Fruit fly (Drosophila melanogaster) whole organism, embryonic: ENCODE measurements around the gene CCT3.

Experiments used
- Atf3 ChIP-seq: fragments of 200-800 bp; sonication (Bioruptor generic); optimal IDR thresholded peaks from 3 replicates; lab custom pipeline; 2016; ENCODE audit warnings: missing biosample characterization, missing genetic modification characterization
- Blimp-1 ChIP-seq: fragments of 200-800 bp; sonication (Bioruptor generic); optimal IDR thresholded peaks from 3 replicates; lab custom pipeline; 2018; ENCODE audit warnings: missing biosample characterization, missing genetic modification characterization, mild to moderate bottlenecking, moderate library complexity, missing genetic modification reagents
- CG10979 ChIP-seq: fragments of 200-800 bp; sonication (Bioruptor generic); optimal IDR thresholded peaks from 2 replicates; lab custom pipeline; 2018; ENCODE audit warnings: missing biosample characterization, mild to moderate bottlenecking, missing genetic modification characterization, moderate library complexity
- CG11695 ChIP-seq: fragments of 200-800 bp; sonication (Bioruptor generic); IDR thresholded peaks from 3 replicates; pipeline ENCODE4 v1.3.6; 2022; ENCODE audit warnings: missing biosample characterization, missing genetic modification characterization
- CG1233 ChIP-seq: fragments of 200-800 bp; sonication (Bioruptor generic); optimal IDR thresholded peaks from 4 replicates; lab custom pipeline; 2018; ENCODE audit warnings: missing biosample characterization, mild to moderate bottlenecking, missing genetic modification characterization
- CG1529 ChIP-seq: fragments of 200-800 bp; sonication (Bioruptor generic); optimal IDR thresholded peaks from 3 replicates; lab custom pipeline; 2018; ENCODE audit warnings: missing biosample characterization, missing genetic modification characterization
- CG15479 ChIP-seq: fragments of 200-800 bp; sonication (Bioruptor generic); optimal IDR thresholded peaks from 3 replicates; lab custom pipeline; 2019; ENCODE audit warnings: missing biosample characterization, mild to moderate bottlenecking, missing genetic modification characterization, moderate library complexity
- CG15514 ChIP-seq: fragments of 200-800 bp; sonication (Bioruptor generic); optimal IDR thresholded peaks from 3 replicates; lab custom pipeline; 2017; ENCODE audit warnings: missing biosample characterization, missing genetic modification characterization, mild to moderate bottlenecking, moderate library complexity, missing genetic modification reagents
- CG15696 ChIP-seq: fragments of 200-800 bp; sonication (Bioruptor generic); optimal IDR thresholded peaks from 2 replicates; lab custom pipeline; 2019; ENCODE audit warnings: missing biosample characterization, mild to moderate bottlenecking, missing genetic modification characterization, moderate library complexity
- CG17186 ChIP-seq: fragments of 200-800 bp; sonication (Bioruptor generic); optimal IDR thresholded peaks from 3 replicates; lab custom pipeline; 2017; ENCODE audit warnings: missing biosample characterization, missing genetic modification reagents, missing genetic modification characterization
- CG17802 ChIP-seq: fragments of 200-800 bp; sonication (Bioruptor generic); optimal IDR thresholded peaks from 2 replicates; lab custom pipeline; 2018; ENCODE audit warnings: missing biosample characterization, mild to moderate bottlenecking, missing genetic modification characterization, moderate library complexity
- CG30020 ChIP-seq: fragments of 200-800 bp; optimal IDR thresholded peaks from 2 replicates; lab custom pipeline; 2019; ENCODE audit warnings: missing biosample characterization, mild to moderate bottlenecking, missing genetic modification characterization, moderate library complexity
- CG30431 ChIP-seq: fragments of 200-800 bp; sonication (Bioruptor generic); optimal IDR thresholded peaks from 2 replicates; lab custom pipeline; 2017; ENCODE audit warnings: missing biosample characterization, missing genetic modification characterization
- CG3838 ChIP-seq: fragments of 200-800 bp; sonication (Bioruptor generic); optimal IDR thresholded peaks from 3 replicates; lab custom pipeline; 2016; ENCODE audit warnings: missing biosample characterization, missing genetic modification characterization
- CG4282 ChIP-seq: fragments of 200-800 bp; sonication (Bioruptor generic); optimal IDR thresholded peaks from 2 replicates; lab custom pipeline; 2016; ENCODE audit warnings: missing biosample characterization, missing genetic modification characterization
- CG4404 ChIP-seq: fragments of 200-800 bp; sonication (Bioruptor generic); IDR thresholded peaks from 2 replicates; pipeline ENCODE4 v1.3.6; 2022; ENCODE audit warnings: missing biosample characterization, missing genetic modification characterization
- CG5180 ChIP-seq: fragments of 200-800 bp; sonication (Bioruptor generic); optimal IDR thresholded peaks from 3 replicates; lab custom pipeline; 2017; ENCODE audit warnings: missing biosample characterization, missing genetic modification characterization, mild to moderate bottlenecking, moderate library complexity, missing genetic modification reagents
- CHES-1-like ChIP-seq: fragments of 200-800 bp; sonication (Bioruptor generic); optimal IDR thresholded peaks from 2 replicates; lab custom pipeline; 2016; ENCODE audit warnings: missing biosample characterization, missing genetic modification characterization
- Chrac-16 ChIP-seq: fragments of 200-800 bp; sonication (Bioruptor generic); optimal IDR thresholded peaks from 3 replicates; lab custom pipeline; 2016; ENCODE audit warnings: missing biosample characterization, missing genetic modification characterization
- Dfd ChIP-seq, 2 experiments: fragments of >200 bp; optimal IDR thresholded peaks; 2 replicates each; lab custom pipeline; 2017; ENCODE audit warnings: missing biosample characterization in 2 of 2, missing genetic modification characterization in 2 of 2
- Dll ChIP-seq: fragments of 200-800 bp; sonication (Bioruptor generic); IDR thresholded peaks from 4 replicates; pipeline ENCODE4 v1.3.6; 2022; ENCODE audit warnings: missing biosample characterization, missing genetic modification characterization; ENCODE audit not compliant: partially characterized antibody
- ERR ChIP-seq: fragments of 200-800 bp; sonication (Bioruptor generic); optimal IDR thresholded peaks from 2 replicates; lab custom pipeline; 2016; ENCODE audit warnings: missing biosample characterization, missing genetic modification characterization
- Gug ChIP-seq: fragments of 200-800 bp; sonication (Bioruptor generic); IDR thresholded peaks from 4 replicates; pipeline ENCODE4 v1.3.6; 2022; ENCODE audit warnings: missing biosample characterization, missing genetic modification characterization
- HLH4C ChIP-seq: fragments of 200-800 bp; sonication (Bioruptor generic); IDR thresholded peaks from 3 replicates; pipeline ENCODE4 v1.3.6; 2022; ENCODE audit warnings: missing biosample characterization, missing genetic modification characterization; ENCODE audit not compliant: partially characterized antibody
- Hr39 ChIP-seq: fragments of >200 bp; optimal IDR thresholded peaks from 2 replicates; lab custom pipeline; 2017
- PHDP ChIP-seq: fragments of 200-800 bp; sonication (Bioruptor generic); optimal IDR thresholded peaks from 3 replicates; lab custom pipeline; 2018; ENCODE audit warnings: missing biosample characterization, mild to moderate bottlenecking, missing genetic modification characterization, moderate library complexity
- Rfx ChIP-seq: fragments of 200-800 bp; sonication (Bioruptor generic); IDR thresholded peaks from 2 replicates; pipeline ENCODE4 v1.3.6; 2022; ENCODE audit warnings: missing biosample characterization, missing genetic modification characterization
- Rx ChIP-seq: fragments of 200-800 bp; sonication (Bioruptor generic); IDR thresholded peaks from 2 replicates; pipeline ENCODE4 v1.3.6; 2022; ENCODE audit warnings: missing biosample characterization, missing genetic modification characterization
- Sin3A ChIP-seq: fragments of >200 bp; optimal IDR thresholded peaks from 2 replicates; lab custom pipeline; 2018
- Six4 ChIP-seq: fragments of 200-800 bp; sonication (Bioruptor generic); optimal IDR thresholded peaks from 2 replicates; lab custom pipeline; 2016; ENCODE audit warnings: missing biosample characterization, missing genetic modification characterization
- Sox102F ChIP-seq: fragments of 200-800 bp; sonication (Bioruptor generic); optimal IDR thresholded peaks from 2 replicates; lab custom pipeline; 2018; ENCODE audit warnings: missing biosample characterization, mild to moderate bottlenecking, missing genetic modification characterization, moderate library complexity
- Tbp ChIP-seq: fragments of >200 bp; optimal IDR thresholded peaks from 2 replicates; lab custom pipeline; 2018; ENCODE audit warnings: missing biosample characterization, missing genetic modification characterization
- aop ChIP-seq: fragments of 200-800 bp; sonication (Bioruptor generic); IDR thresholded peaks from 2 replicates; pipeline ENCODE4 v1.3.6; 2022; ENCODE audit warnings: missing biosample characterization, missing genetic modification characterization
- ap ChIP-seq: fragments of 200-800 bp; sonication (Bioruptor generic); IDR thresholded peaks from 2 replicates; pipeline ENCODE4 v1.3.6; 2022; ENCODE audit warnings: missing biosample characterization, missing genetic modification characterization
- ash1 ChIP-seq: fragments of 200-800 bp; sonication (Bioruptor generic); optimal IDR thresholded peaks from 2 replicates; lab custom pipeline; 2018; ENCODE audit warnings: missing biosample characterization, mild to moderate bottlenecking, missing genetic modification characterization
- crp ChIP-seq, 2 experiments: fragments of 200-800 bp; sonication (Bioruptor generic); optimal IDR thresholded peaks; 2 replicates in 1 of 2; 3 replicates in 1 of 2; lab custom pipeline; 2017; ENCODE audit warnings: missing biosample characterization in 2 of 2, missing genetic modification characterization in 2 of 2, mild to moderate bottlenecking in 1 of 2, moderate library complexity in 1 of 2
- cwo ChIP-seq: fragments of 200-800 bp; sonication (Bioruptor generic); optimal IDR thresholded peaks from 3 replicates; lab custom pipeline; 2017; ENCODE audit warnings: missing biosample characterization, missing genetic modification characterization, mild to moderate bottlenecking, moderate library complexity, missing genetic modification reagents
- fd3F ChIP-seq: fragments of 200-800 bp; sonication (Bioruptor generic); optimal IDR thresholded peaks from 2 replicates; lab custom pipeline; 2018; ENCODE audit warnings: missing biosample characterization, mild to moderate bottlenecking, missing genetic modification characterization, moderate library complexity
- mam ChIP-seq: fragments of 200-800 bp; sonication (Bioruptor generic); optimal IDR thresholded peaks from 3 replicates; lab custom pipeline; 2016; ENCODE audit warnings: missing biosample characterization, missing genetic modification characterization
- sc ChIP-seq, 3 experiments: fragments of >200 bp in 2 of 3; fragments of 200-800 bp in 1 of 3; sonication (Bioruptor generic) in 1 of 3; optimal IDR thresholded peaks; 2 replicates in 2 of 3; 3 replicates in 1 of 3; lab custom pipeline; 2017; ENCODE audit warnings: mild to moderate bottlenecking in 1 of 3, missing biosample characterization in 1 of 3, missing genetic modification characterization in 1 of 3, missing genetic modification reagents in 1 of 3
- shn ChIP-seq: fragments of 200-800 bp; sonication (Bioruptor generic); optimal IDR thresholded peaks from 3 replicates; lab custom pipeline; 2016; ENCODE audit warnings: missing biosample characterization, missing genetic modification characterization
- sisA ChIP-seq: fragments of 200-800 bp; sonication (Bioruptor generic); IDR thresholded peaks from 2 replicates; pipeline ENCODE4 v1.3.6; 2022; ENCODE audit warnings: missing biosample characterization, missing genetic modification characterization
- sug ChIP-seq: fragments of 200-800 bp; optimal IDR thresholded peaks from 2 replicates; lab custom pipeline; 2019; ENCODE audit warnings: missing biosample characterization, mild to moderate bottlenecking, missing genetic modification characterization, moderate library complexity
- trem ChIP-seq: fragments of 200-800 bp; optimal IDR thresholded peaks from 3 replicates; lab custom pipeline; 2019; ENCODE audit warnings: missing biosample characterization, mild to moderate bottlenecking, missing genetic modification characterization, moderate library complexity
- vvl ChIP-seq: fragments of 200-800 bp; sonication (Bioruptor generic); IDR thresholded peaks from 2 replicates; pipeline ENCODE4 v1.3.6; 2022; ENCODE audit warnings: missing biosample characterization, missing genetic modification characterization
- z ChIP-seq: fragments of 200-800 bp; sonication (Bioruptor generic); IDR thresholded peaks from 3 replicates; pipeline ENCODE4 v1.3.6; 2022; ENCODE audit warnings: missing biosample characterization, missing genetic modification characterization
- zen2 ChIP-seq: fragments of 200-800 bp; sonication (Bioruptor generic); IDR thresholded peaks from 3 replicates; pipeline ENCODE4 v1.3.6; 2022; ENCODE audit warnings: missing biosample characterization, missing genetic modification characterization; ENCODE audit not compliant: partially characterized antibody

Gene CCT3

DNA sequence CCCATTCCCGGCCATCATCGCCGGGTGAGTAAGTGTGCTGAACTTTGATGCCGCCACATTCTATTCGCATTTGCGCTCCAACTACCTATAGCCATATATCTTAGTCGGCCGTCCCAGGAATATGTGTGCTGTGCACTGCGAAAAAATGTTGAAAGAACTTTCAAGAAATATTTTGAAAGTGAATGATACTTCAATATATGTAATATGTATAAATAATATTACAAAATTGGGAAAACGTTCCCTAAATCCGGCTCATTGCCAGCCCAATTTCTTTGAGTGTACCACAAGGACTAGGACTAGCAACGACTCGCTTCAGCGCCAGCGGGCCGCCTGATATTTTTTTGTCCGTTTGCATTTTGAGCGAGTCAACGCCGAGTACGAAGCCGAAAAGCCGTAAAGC lies 25.8 kb downstream of the CCT3 start (continued):
- no peak for TF ChIP-seq mam (GFP tag; lab: Kevin White, UChicago)
- 0 out of 3 replicates have a peak, but pooled peaks have one; percentile 50 for TF ChIP-seq CG11695 (GFP tag; lab: Robert Waterston, UW)
- no peak for TF ChIP-seq CG1233 (GFP tag; lab: Kevin White, UChicago)
- TF ChIP-seq CG30020 = no peak
- TF ChIP-seq PHDP (tag; lab: Kevin White, UChicago) = no peak
- TF ChIP-seq CG5180 (GFP tag; lab: Kevin White, UChicago) = no peak
- no peak for TF ChIP-seq Dfd (GFP tag; optimal IDR thresholded peaks at IDR 0.05; lab: Kevin White, UChicago)
- no peak for TF ChIP-seq cwo
- no peak for TF ChIP-seq HLH4C (GFP tag; lab: Robert Waterston, UW)
- TF ChIP-seq Tbp (GFP tag; lab: Kevin White, UChicago) = no peak
- no peak for TF ChIP-seq CG17802 (tag; lab: Kevin White, UChicago)
- peak; percentile 24; the same call in 1 of the 2 replicates for TF ChIP-seq CG4404 (GFP tag; lab: Robert Waterston, UW)
- TF ChIP-seq CG15696 (tag; lab: Kevin White, UChicago) = no peak
- no peak for TF ChIP-seq crp (GFP tag; optimal IDR thresholded peaks at IDR 0.05; lab: Kevin White, UChicago)
- no peak for TF ChIP-seq Six4
- TF ChIP-seq ap = no peak
- TF ChIP-seq sisA (GFP tag; lab: Robert Waterston, UW) = peak; percentile 10; the same call in 1 of the 2 replicates
- no peak for TF ChIP-seq Rfx (GFP tag; lab: Robert Waterston, UW)
- no peak for TF ChIP-seq CG4282 (GFP tag; lab: Kevin White, UChicago)
- TF ChIP-seq z (GFP tag; lab: Robert Waterston, UW) = no peak
- no peak for TF ChIP-seq sug (tag; lab: Kevin White, UChicago)
- no peak for TF ChIP-seq sc (optimal IDR thresholded peaks at IDR 0.05; lab: Kevin White, UChicago)
- no peak for TF ChIP-seq sc (GFP tag; optimal IDR thresholded peaks at IDR 0.05; lab: Kevin White, UChicago)
- no peak for TF ChIP-seq CG15514 (GFP tag; lab: Kevin White, UChicago)
- TF ChIP-seq CG10979 (tag; lab: Kevin White, UChicago) = peak; percentile 33
- TF ChIP-seq aop (GFP tag; lab: Robert Waterston, UW) = no peak
- no peak for TF ChIP-seq zen2 (GFP tag; lab: Robert Waterston, UW)
- TF ChIP-seq CG30431 (GFP tag; lab: Kevin White, UChicago) = peak; percentile 16
- TF ChIP-seq Rx (GFP tag; lab: Robert Waterston, UW) = no peak
- TF ChIP-seq CG3838 = no peak
- TF ChIP-seq Sox102F (GFP tag; lab: Kevin White, UChicago) = peak; percentile 18
- no peak for TF ChIP-seq Sin3A (lab: Kevin White, UChicago)
- TF ChIP-seq shn (GFP tag; lab: Kevin White, UChicago) = no peak
- TF ChIP-seq Chrac-16 (GFP tag; lab: Kevin White, UChicago) = peak; percentile 7
- no peak for TF ChIP-seq Hr39 (lab: Kevin White, UChicago)
- TF ChIP-seq vvl (GFP tag; lab: Robert Waterston, UW) = no peak
- TF ChIP-seq Gug (GFP tag; lab: Robert Waterston, UW) = no peak
- TF ChIP-seq CG1529 = no peak

DNA sequence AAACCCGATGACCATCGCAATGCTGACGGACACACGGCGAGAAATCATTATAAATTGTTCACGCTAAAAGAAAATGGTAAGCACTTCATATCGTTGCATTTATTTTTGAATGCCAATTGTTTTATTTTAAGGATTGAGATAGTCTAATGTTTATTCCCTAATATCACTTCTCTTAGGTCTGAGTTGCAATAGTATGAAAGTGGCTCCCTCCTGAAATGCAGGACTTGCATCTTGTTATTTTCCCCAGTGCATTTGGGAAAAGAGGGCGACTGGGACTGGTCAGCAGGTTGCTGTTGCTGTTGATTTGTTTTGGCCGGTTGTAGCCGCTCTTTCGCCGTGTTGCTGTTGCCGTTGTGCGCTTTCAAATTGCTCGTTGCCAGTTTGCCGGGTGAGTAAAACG lies 29.1 kb downstream of the CCT3 start:
- TF ChIP-seq Atf3 (GFP tag; lab: Kevin White, UChicago) (no peak), Dll (GFP tag; lab: Robert Waterston, UW) (no peak), CG15479 (GFP tag; lab: Kevin White, UChicago) (no peak), fd3F (no peak), Blimp-1 (GFP tag; lab: Kevin White, UChicago) (no peak), ERR (GFP tag; lab: Kevin White, UChicago) (no peak), trem (no peak), CG17186 (no peak), ash1 (GFP tag; lab: Kevin White, UChicago) (no peak), CHES-1-like (GFP tag; lab: Kevin White, UChicago) (no peak)
